Fruit fly (Drosophila melanogaster) whole organism, prepupa: ENCODE measurements around the gene obst-H.

Experiments used
- CG10631 ChIP-seq: fragments of 200-800 bp; sonication (Bioruptor generic); optimal IDR thresholded peaks from 2 replicates; lab custom pipeline; 2016; ENCODE audit warnings: missing biosample characterization, missing genetic modification characterization
- CG32006 ChIP-seq: fragments of 200-800 bp; sonication (Bioruptor generic); optimal IDR thresholded peaks from 3 replicates; lab custom pipeline; 2017; ENCODE audit warnings: missing biosample characterization, mild to moderate bottlenecking, missing genetic modification characterization
- CG6854 ChIP-seq: fragments of 200-800 bp; sonication (Bioruptor generic); optimal IDR thresholded peaks from 2 replicates; lab custom pipeline; 2017; ENCODE audit warnings: missing biosample characterization, mild to moderate bottlenecking, missing genetic modification characterization
- CG9139 ChIP-seq: fragments of 200-800 bp; sonication (Bioruptor generic); optimal IDR thresholded peaks from 3 replicates; lab custom pipeline; 2017; ENCODE audit warnings: missing biosample characterization, mild to moderate bottlenecking, missing genetic modification characterization
- Hr4 ChIP-seq: fragments of 200-800 bp; sonication (Bioruptor generic); optimal IDR thresholded peaks from 3 replicates; lab custom pipeline; 2016; ENCODE audit warnings: missing biosample characterization, missing genetic modification characterization
- Met ChIP-seq: fragments of 200-800 bp; sonication (Bioruptor generic); optimal IDR thresholded peaks from 3 replicates; lab custom pipeline; 2016; ENCODE audit warnings: missing biosample characterization, missing genetic modification characterization
- OdsH ChIP-seq: fragments of 200-800 bp; sonication (Bioruptor generic); optimal IDR thresholded peaks from 3 replicates; lab custom pipeline; 2016; ENCODE audit warnings: missing biosample characterization, missing genetic modification characterization
- achi ChIP-seq: fragments of 200-800 bp; sonication (Bioruptor generic); optimal IDR thresholded peaks from 3 replicates; lab custom pipeline; 2016; ENCODE audit warnings: missing biosample characterization, missing genetic modification characterization

DNA sequence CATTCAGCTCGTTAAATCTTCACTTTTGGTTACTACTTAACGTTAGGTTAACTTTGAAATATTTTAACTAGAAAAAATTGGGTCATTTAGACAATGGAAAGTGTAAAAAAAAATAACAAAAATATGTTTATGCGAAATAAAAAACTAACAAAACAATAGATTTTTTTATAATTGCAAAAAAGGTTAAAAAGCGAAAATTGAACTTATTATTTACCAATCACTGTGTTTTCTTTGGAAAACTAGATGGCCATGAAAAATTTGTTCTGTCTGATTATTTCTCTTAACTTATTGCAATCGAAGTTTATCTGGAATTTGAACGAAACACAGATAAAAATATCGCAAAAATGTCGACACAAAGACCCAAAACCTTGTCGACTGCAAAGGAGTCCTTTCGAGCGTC, 31.1 kb downstream of the obst-H start, which contains the start of gene CG7276:
- no peak for TF ChIP-seq CG9139 (GFP tag; lab: Kevin White, UChicago)
- TF ChIP-seq CG10631 (GFP tag; lab: Kevin White, UChicago) = no peak
- no peak for TF ChIP-seq OdsH (GFP tag; lab: Kevin White, UChicago)
- no peak for TF ChIP-seq CG6854 (GFP tag; lab: Kevin White, UChicago)
- TF ChIP-seq achi (GFP tag; lab: Kevin White, UChicago) = no peak
- no peak for TF ChIP-seq Met (GFP tag; lab: Kevin White, UChicago)
- TF ChIP-seq CG32006 (GFP tag; lab: Kevin White, UChicago) = no peak
- no peak for TF ChIP-seq Hr4 (GFP tag; lab: Kevin White, UChicago)
